Worm (Caenorhabditis elegans): Measurements from ENCODE around the gene tbb-2.

The tbb-2 gene

ce11 chrIII:4015382-4015986, 1.9 kb downstream of the tbb-2 start:
- TF ChIP-seq unc-62 (GFP tag; optimal IDR thresholded peaks at IDR 0.05), result no peak

ce11 chrIII:4013061-4013460, 4.4 kb downstream of the tbb-2 start:
- no peak for TF ChIP-seq unc-62 (GFP tag; optimal IDR thresholded peaks at IDR 0.05)

DNA sequence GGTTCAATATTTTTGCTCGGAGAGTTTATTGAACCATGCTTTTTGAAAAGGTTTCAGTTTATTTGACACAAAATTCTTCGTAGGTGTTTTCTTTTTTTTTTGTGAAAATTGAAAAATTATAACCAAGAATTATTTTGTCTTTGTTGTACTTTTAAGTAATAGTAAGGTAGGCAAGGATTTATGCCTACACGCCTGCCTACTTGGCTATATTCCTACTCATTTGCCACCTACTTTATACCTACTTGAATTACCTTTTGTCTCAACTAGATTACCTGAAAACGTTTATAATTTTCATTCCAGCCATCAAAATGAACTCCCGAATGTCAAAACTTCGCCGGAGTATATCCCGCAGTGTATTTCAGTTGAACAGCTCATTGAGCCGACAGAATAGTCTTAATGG, 5.4 kb downstream of the tbb-2 start, which contains the start of gene C36E8.4:
Gene C36E8.4, plus strand, starts transcription at position 301 of the 400 bp plus-strand sequence.
- TF ChIP-seq unc-62 (GFP tag; optimal IDR thresholded peaks at IDR 0.05), result no peak

DNA sequence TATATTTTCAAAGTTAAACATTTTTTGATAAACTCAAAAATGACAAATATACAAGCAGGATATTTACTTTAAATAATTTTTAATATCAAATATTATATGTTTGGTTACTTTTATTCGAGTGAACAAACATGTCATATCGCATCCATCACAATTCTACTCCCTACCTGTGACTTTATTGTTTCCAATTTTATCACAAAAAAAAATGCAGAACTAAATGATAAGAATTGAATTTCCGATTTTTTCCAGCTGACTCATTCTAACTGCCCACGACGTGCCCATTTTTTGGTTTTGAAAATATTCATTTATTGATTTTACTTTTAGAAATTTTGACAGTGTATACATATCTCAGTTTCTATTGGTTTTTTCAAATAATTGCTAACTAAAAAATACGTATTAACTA, 6.4 kb downstream of the tbb-2 start:
- TF ChIP-seq unc-62 (GFP tag; optimal IDR thresholded peaks at IDR 0.05), result no peak

DNA sequence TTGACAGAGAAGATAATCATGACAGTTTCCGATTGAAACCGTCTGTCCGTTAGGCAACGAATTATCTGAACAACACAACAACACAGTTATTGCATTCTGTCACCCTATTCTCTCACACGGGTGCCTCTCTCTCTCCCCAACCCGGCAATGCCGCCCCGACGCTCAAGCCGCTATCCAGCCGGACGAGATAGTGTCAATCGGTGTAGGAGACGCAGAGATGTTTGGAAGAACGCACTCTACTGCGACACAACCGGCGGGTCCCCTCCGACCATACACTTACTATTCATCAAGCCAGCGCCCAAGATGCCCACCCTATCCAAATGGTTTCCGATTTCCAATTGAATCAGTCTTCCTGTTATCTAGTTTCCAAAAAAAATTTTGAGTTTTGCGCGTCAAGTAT, 7.3 kb downstream of the tbb-2 start:
- no peak for TF ChIP-seq unc-62 (GFP tag; optimal IDR thresholded peaks at IDR 0.05)

ce11 chrIII:4009181-4009580, 8.2 kb downstream of the tbb-2 start:
- TF ChIP-seq unc-62 (GFP tag; optimal IDR thresholded peaks at IDR 0.05), result no peak

- TF ChIP-seq unc-62 (GFP tag; optimal IDR thresholded peaks at IDR 0.05), result no peak
Measured at ce11 chrIII:4007017-4007416, 10.4 kb downstream of the tbb-2 start.

- no peak for TF ChIP-seq unc-62 (GFP tag; optimal IDR thresholded peaks at IDR 0.05)
Measured at ce11 chrIII:4005446-4006192, 11.8 kb downstream of the tbb-2 start, which contains the start of gene pxd-1. TSS of gene pxd-1 (plus strand) at chrIII:4006142.

- no peak for TF ChIP-seq unc-62 (GFP tag; optimal IDR thresholded peaks at IDR 0.05)
Measured at ce11 chrIII:4004064-4004580, 13.3 kb downstream of the tbb-2 start, which contains the start of gene tif-1A. TSS of gene tif-1A (minus strand) at chrIII:4004114.

ce11 chrIII:3994457-3994856, 23.0 kb downstream of the tbb-2 start:
- no peak for TF ChIP-seq unc-62 (GFP tag; optimal IDR thresholded peaks at IDR 0.05)

- no peak for TF ChIP-seq unc-62 (GFP tag; optimal IDR thresholded peaks at IDR 0.05)
Measured at ce11 chrIII:3992089-3992488, 25.3 kb downstream of the tbb-2 start, which contains the start of gene glb-11. TSS of gene glb-11 (minus strand) at chrIII:3992189.

ce11 chrIII:3991362-3991761, 26.1 kb downstream of the tbb-2 start:
- no peak for TF ChIP-seq unc-62 (GFP tag; optimal IDR thresholded peaks at IDR 0.05)

ce11 chrIII:3987759-3988158, 29.7 kb downstream of the tbb-2 start, which contains the start of gene C36E8.6:
TSS of gene C36E8.6 (plus strand) at chrIII:3988059.
- TF ChIP-seq unc-62 (GFP tag; optimal IDR thresholded peaks at IDR 0.05), result no peak

- TF ChIP-seq unc-62 (GFP tag; optimal IDR thresholded peaks at IDR 0.05), result no peak
Measured at ce11 chrIII:3986368-3986767, 31.1 kb downstream of the tbb-2 start, which contains the start of gene Y1A5A.1. TSS of gene Y1A5A.1 (minus strand) at chrIII:3986661.

DNA sequence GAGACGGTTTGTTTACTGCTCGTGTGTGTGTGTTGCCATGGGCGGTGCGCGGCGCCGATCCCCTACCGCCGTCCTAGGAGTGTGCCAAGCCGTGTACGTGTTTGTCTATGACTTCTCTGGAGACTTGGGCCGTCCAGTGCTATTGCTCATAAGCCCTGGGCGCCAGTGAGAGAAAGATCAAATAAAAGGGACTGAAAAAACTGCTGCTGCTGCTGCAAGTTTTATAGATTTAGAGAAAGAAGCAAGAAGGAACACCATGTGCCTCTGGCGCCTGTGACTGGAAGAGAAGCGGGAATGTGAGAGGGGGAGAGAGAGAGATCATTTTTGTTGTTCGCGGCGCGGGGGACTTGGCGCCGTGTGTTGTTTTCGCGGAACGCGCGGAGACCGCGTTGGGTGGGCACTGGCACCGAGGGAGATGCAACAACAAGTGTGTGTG, 33.4 kb downstream of the tbb-2 start:
- no peak for TF ChIP-seq unc-62 (GFP tag; optimal IDR thresholded peaks at IDR 0.05)

- TF ChIP-seq unc-62 (GFP tag; optimal IDR thresholded peaks at IDR 0.05), result no peak
Measured at ce11 chrIII:3979980-3980631, 37.3 kb downstream of the tbb-2 start.
